Worm (Caenorhabditis elegans) whole organism, L3 larva: ENCODE measurements around the gene hda-2.
A peak's percentile ranks its signal among the peaks of the same experiment; 100 is the strongest.

ENCODE experiments used
- R02D3.7 ChIP-seq: fragments of 150-350 bp; optimal IDR thresholded peaks from 2 replicates; lab custom pipeline; 2014; ENCODE audit warnings: missing biosample characterization, missing genetic modification characterization
- ZK546.5 ChIP-seq: sonication (generic microtip); optimal IDR thresholded peaks from 2 replicates; lab custom pipeline; 2017; ENCODE audit warnings: missing biosample characterization, missing genetic modification characterization
- ceh-16 ChIP-seq: sonication (generic microtip); optimal IDR thresholded peaks from 2 replicates; lab custom pipeline; 2017; ENCODE audit warnings: missing biosample characterization, missing genetic modification characterization
- ceh-28 ChIP-seq: fragments of 150-350 bp; optimal IDR thresholded peaks from 2 replicates; lab custom pipeline; 2014; ENCODE audit warnings: missing biosample characterization, missing genetic modification reagents, missing genetic modification characterization
- ceh-9 ChIP-seq: sonication (generic microtip); optimal IDR thresholded peaks from 2 replicates; lab custom pipeline; 2018; ENCODE audit warnings: missing biosample characterization, missing genetic modification characterization
- daf-12 ChIP-seq: fragments of 150-350 bp; optimal IDR thresholded peaks from 2 replicates; lab custom pipeline; 2014; ENCODE audit warnings: missing biosample characterization, missing genetic modification reagents, missing genetic modification characterization
- egl-27 ChIP-seq: sonication (generic microtip); optimal IDR thresholded peaks from 4 replicates; lab custom pipeline; 2017; ENCODE audit warnings: missing biosample characterization, missing genetic modification reagents, missing genetic modification characterization
- elt-1 ChIP-seq: fragments of 150-350 bp; optimal IDR thresholded peaks from 2 replicates; lab custom pipeline; 2014; ENCODE audit warnings: missing biosample characterization, missing genetic modification characterization
- elt-2 ChIP-seq: sonication (generic microtip); optimal IDR thresholded peaks from 2 replicates; lab custom pipeline; 2016; ENCODE audit warnings: missing genetic modification reagents, mild to moderate bottlenecking, missing genetic modification characterization, missing compliant biosample characterization
- eor-1 ChIP-seq, 2 experiments: fragments of 150-350 bp; optimal IDR thresholded peaks; 2 replicates each; lab custom pipeline; 2014 to 2018; ENCODE audit warnings: missing biosample characterization in 2 of 2, missing genetic modification characterization in 2 of 2
- fos-1 ChIP-seq: fragments of 150-350 bp; optimal IDR thresholded peaks from 2 replicates; lab custom pipeline; 2014; ENCODE audit warnings: missing biosample characterization, missing genetic modification characterization
- hmg-11 ChIP-seq: sonication (generic microtip); optimal IDR thresholded peaks from 2 replicates; lab custom pipeline; 2016; ENCODE audit warnings: missing genetic modification characterization, missing compliant biosample characterization
- lin-15B ChIP-seq: fragments of 150-350 bp; optimal IDR thresholded peaks from 2 replicates; lab custom pipeline; 2014; ENCODE audit warnings: missing biosample characterization, missing genetic modification characterization
- lin-39 ChIP-seq: fragments of 150-350 bp; optimal IDR thresholded peaks from 2 replicates; lab custom pipeline; 2018; ENCODE audit warnings: missing biosample characterization, missing genetic modification reagents, missing genetic modification characterization
- lsy-12 ChIP-seq: sonication (generic microtip); optimal IDR thresholded peaks from 2 replicates; lab custom pipeline; 2016; ENCODE audit warnings: mild to moderate bottlenecking, missing genetic modification characterization, missing compliant biosample characterization
- nfya-1 ChIP-seq: sonication (generic microtip); optimal IDR thresholded peaks from 2 replicates; lab custom pipeline; 2017; ENCODE audit warnings: missing genetic modification characterization, mild to moderate bottlenecking, missing compliant biosample characterization, antibody characterized with exemption, moderate library complexity; ENCODE audit not compliant: insufficient read depth
- nhr-11 ChIP-seq: fragments of 150-350 bp; optimal IDR thresholded peaks from 2 replicates; lab custom pipeline; 2014; ENCODE audit warnings: missing biosample characterization, missing genetic modification characterization
- nhr-12 ChIP-seq: fragments of 150-350 bp; optimal IDR thresholded peaks from 2 replicates; lab custom pipeline; 2014; ENCODE audit warnings: missing biosample characterization, missing genetic modification characterization
- nhr-23 ChIP-seq: fragments of 150-350 bp; optimal IDR thresholded peaks from 2 replicates; lab custom pipeline; 2014; ENCODE audit warnings: missing biosample characterization, missing genetic modification reagents, missing genetic modification characterization
- nhr-237 ChIP-seq: fragments of 150-350 bp; optimal IDR thresholded peaks from 2 replicates; lab custom pipeline; 2014; ENCODE audit warnings: missing biosample characterization, missing genetic modification characterization
- nhr-25 ChIP-seq: sonication (generic microtip); optimal IDR thresholded peaks from 2 replicates; lab custom pipeline; 2017; ENCODE audit warnings: missing biosample characterization, missing genetic modification characterization
- nhr-43 ChIP-seq: sonication (generic microtip); optimal IDR thresholded peaks from 2 replicates; lab custom pipeline; 2016; ENCODE audit warnings: mild to moderate bottlenecking, missing genetic modification characterization, missing compliant biosample characterization; ENCODE audit not compliant: poor library complexity, severe bottlenecking
- nhr-76 ChIP-seq: fragments of 150-350 bp; sonication (generic microtip); optimal IDR thresholded peaks from 5 replicates; lab custom pipeline; 2014; ENCODE audit warnings: missing biosample characterization, missing genetic modification characterization
- nhr-77 ChIP-seq: fragments of 150-350 bp; optimal IDR thresholded peaks from 2 replicates; lab custom pipeline; 2014; ENCODE audit warnings: missing biosample characterization, missing genetic modification characterization
- pha-4 ChIP-seq: fragments of 150-350 bp; optimal IDR thresholded peaks from 2 replicates; lab custom pipeline; 2014; ENCODE audit warnings: missing biosample characterization, missing genetic modification reagents, missing genetic modification characterization
- pqm-1 ChIP-seq: fragments of 150-350 bp; optimal IDR thresholded peaks from 2 replicates; lab custom pipeline; 2017; ENCODE audit warnings: missing biosample characterization, missing genetic modification characterization, inconsistent platforms
- sea-2 ChIP-seq: fragments of 150-350 bp; sonication (generic microtip); optimal IDR thresholded peaks from 4 replicates; lab custom pipeline; 2014; ENCODE audit warnings: missing biosample characterization, missing genetic modification reagents, missing genetic modification characterization
- skn-1 ChIP-seq: fragments of 150-350 bp; optimal IDR thresholded peaks from 2 replicates; lab custom pipeline; 2014; ENCODE audit warnings: missing biosample characterization, missing genetic modification characterization
- snpc-4 ChIP-seq: fragments of 150-350 bp; optimal IDR thresholded peaks from 2 replicates; lab custom pipeline; 2014; ENCODE audit warnings: missing biosample characterization, missing genetic modification characterization
- tbx-2 ChIP-seq: sonication (generic microtip); optimal IDR thresholded peaks from 2 replicates; lab custom pipeline; 2016; ENCODE audit warnings: mild to moderate bottlenecking, missing genetic modification characterization, missing compliant biosample characterization
- unc-39 ChIP-seq: sonication (generic microtip); optimal IDR thresholded peaks from 4 replicates; lab custom pipeline; 2017; ENCODE audit warnings: missing biosample characterization, missing genetic modification characterization
- unc-62 ChIP-seq: fragments of 150-350 bp; sonication (generic microtip); optimal IDR thresholded peaks from 4 replicates; lab custom pipeline; 2014; ENCODE audit warnings: missing biosample characterization, missing genetic modification reagents, missing genetic modification characterization
- zag-1 ChIP-seq: fragments of 150-350 bp; optimal IDR thresholded peaks from 2 replicates; lab custom pipeline; 2014; ENCODE audit warnings: missing biosample characterization, missing genetic modification characterization
- ztf-11 ChIP-seq: fragments of 150-350 bp; optimal IDR thresholded peaks from 2 replicates; lab custom pipeline; 2014; ENCODE audit warnings: missing biosample characterization, missing genetic modification characterization
- ztf-4 ChIP-seq: fragments of 150-350 bp; optimal IDR thresholded peaks from 2 replicates; lab custom pipeline; 2014; ENCODE audit warnings: missing biosample characterization, missing genetic modification characterization

The hda-2 gene

DNA sequence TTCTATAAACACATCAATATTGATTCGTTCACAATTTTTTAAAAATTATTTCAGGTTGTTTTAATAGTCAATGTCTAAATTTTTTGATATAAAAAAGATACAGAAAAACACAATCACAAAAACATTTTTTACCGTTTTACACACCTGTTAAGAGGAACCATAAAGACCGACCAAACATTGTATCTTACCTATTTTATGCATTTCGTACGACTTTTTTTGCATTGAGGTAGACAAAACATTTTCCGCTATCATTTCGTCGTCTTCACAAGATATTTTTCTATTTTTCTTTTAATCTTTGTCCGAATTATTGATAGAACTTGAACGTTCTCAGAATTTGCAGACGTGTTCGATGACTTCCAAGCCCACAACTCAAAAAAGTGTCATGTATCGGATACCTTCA lies 14.0 kb downstream of the hda-2 start, which contains the start of gene glna-2:
Gene glna-2 (plus strand): TSS at position 301 of the 400 bp plus-strand sequence.
- no peak for TF ChIP-seq unc-39
- no peak for TF ChIP-seq nhr-25
- no peak for TF ChIP-seq nhr-23 (tag; lab: Kevin White, UChicago)
- no peak for TF ChIP-seq ZK546.5 (tag; lab: Kevin White, UChicago)
- TF ChIP-seq zag-1 (tag; lab: Kevin White, UChicago): no peak
- TF ChIP-seq nhr-12 (tag; lab: Kevin White, UChicago): no peak
- TF ChIP-seq tbx-2: no peak
- no peak for TF ChIP-seq nhr-77 (tag; lab: Kevin White, UChicago)
- TF ChIP-seq nhr-11 (tag; lab: Kevin White, UChicago): no peak

DNA sequence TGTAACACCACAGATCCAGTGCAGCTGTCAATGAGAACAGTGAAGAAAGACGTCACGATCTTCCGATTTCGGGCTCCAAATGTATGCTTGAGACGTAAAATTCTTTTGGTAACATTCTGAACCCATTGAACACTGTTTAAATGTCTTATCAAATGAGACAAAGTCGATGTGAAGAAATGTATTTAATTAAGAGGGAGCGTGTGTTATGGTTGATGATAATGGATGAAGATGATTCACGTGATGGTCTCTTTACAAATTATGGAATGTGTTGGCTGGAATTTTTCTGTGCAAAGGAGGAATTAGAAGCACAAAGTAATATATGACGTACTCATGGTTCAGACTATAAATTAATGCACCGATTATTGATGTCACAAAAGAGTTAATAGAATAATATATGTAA lies 15.4 kb downstream of the hda-2 start:
- TF ChIP-seq elt-2: peak; percentile 3
- peak; percentile 67 for TF ChIP-seq pqm-1 (tag; lab: Kevin White, UChicago)
- no peak for TF ChIP-seq nhr-43

DNA sequence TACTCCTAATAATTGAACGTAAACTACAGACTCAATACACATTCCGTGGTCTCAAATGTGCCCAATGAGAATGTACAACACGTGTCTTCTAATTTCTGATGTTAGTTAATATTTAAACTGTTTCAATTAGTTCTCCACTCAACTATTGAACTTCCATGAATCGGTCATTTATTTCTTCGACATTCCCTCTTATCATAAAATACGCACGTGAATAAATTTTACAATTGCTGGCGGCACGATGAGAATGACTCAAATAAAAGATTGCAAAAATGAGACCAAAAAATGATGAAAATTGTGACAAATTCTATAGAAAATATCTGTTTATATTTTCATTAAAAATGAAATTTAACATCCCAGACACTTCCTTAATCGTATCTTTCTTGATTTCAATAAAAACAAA lies 17.6 kb downstream of the hda-2 start:
- TF ChIP-seq nhr-237 (tag; lab: Kevin White, UChicago): no peak
- no peak for TF ChIP-seq nfya-1 (tag; lab: Kevin White, UChicago)
- no peak for TF ChIP-seq lsy-12 (tag; lab: Kevin White, UChicago)
- no peak for TF ChIP-seq nhr-77 (tag; lab: Kevin White, UChicago)
- TF ChIP-seq elt-2: peak; percentile 27
- peak; percentile 70 for TF ChIP-seq pqm-1 (tag; lab: Kevin White, UChicago)
- TF ChIP-seq ztf-11 (tag; lab: Kevin White, UChicago): no peak

DNA sequence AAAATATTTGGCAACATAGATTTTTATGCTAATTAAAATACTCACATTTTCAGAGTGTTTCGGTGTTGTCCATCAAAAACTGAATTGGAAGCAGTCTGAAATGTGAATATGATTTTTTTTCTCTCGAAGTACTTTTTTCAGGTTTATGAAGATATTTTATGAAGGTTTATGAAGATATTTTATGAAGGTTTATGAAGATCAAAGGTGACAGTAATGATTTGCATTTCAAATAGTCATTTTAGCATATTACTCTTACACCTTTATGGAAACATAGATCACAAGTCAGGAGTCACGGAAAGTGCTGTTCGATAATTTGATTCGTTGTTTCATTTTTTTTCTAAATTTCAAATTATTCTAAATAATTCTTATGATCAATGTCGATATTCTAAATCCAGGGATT lies 18.2 kb downstream of the hda-2 start, which contains the start of gene pgp-11:
Gene pgp-11 (minus strand): TSS at position 101 of the 400 bp plus-strand sequence.
- TF ChIP-seq egl-27 (tag; lab: Kevin White, UChicago): no peak
- no peak for TF ChIP-seq ceh-16 (tag; lab: Kevin White, UChicago)
- no peak for TF ChIP-seq lin-15B (tag; lab: Kevin White, UChicago)
- no peak for TF ChIP-seq fos-1
- TF ChIP-seq hmg-11 (tag; lab: Kevin White, UChicago): no peak
- no peak for TF ChIP-seq pha-4 (tag; lab: Kevin White, UChicago)
- TF ChIP-seq lin-39 (tag; lab: Kevin White, UChicago): no peak
- TF ChIP-seq ztf-11 (tag; lab: Kevin White, UChicago): no peak
- no peak for TF ChIP-seq nhr-76 (tag; lab: Kevin White, UChicago)

DNA sequence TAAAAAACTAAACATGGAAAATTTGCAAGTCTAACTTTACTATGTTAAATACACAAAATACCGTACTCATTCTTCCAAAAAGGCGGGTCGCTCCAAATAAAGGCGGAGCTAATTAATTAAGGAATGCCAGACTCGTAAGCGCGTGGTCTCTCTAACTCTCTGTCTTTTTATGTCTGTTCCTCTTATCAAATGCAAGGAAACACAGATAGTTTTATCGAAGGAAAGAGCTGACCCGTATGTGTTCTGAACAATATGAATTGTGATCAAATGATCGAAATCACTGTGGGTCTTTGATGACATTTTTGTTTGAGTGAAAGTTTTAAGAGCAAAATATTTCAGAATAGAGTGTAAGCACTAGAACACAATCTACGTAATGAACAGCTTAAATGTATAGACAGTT lies 20.9 kb downstream of the hda-2 start:
- TF ChIP-seq nhr-77 (tag; lab: Kevin White, UChicago): no peak
- TF ChIP-seq sea-2 (GFP tag; lab: Kevin White, UChicago): no peak
- peak; percentile 75 for TF ChIP-seq pqm-1 (tag; lab: Kevin White, UChicago)
- no peak for TF ChIP-seq ceh-9
- no peak for TF ChIP-seq eor-1 (tag; optimal IDR thresholded peaks at IDR 0.05; lab: Kevin White, UChicago)
- no peak for TF ChIP-seq ztf-4 (tag; lab: Kevin White, UChicago)
- TF ChIP-seq R02D3.7: no peak
- TF ChIP-seq elt-2: peak; percentile 86
- TF ChIP-seq ztf-11 (tag; lab: Kevin White, UChicago): no peak
- TF ChIP-seq snpc-4 (tag; lab: Kevin White, UChicago): no peak
- TF ChIP-seq pha-4 (tag; lab: Kevin White, UChicago): peak; percentile 13
- no peak for TF ChIP-seq nhr-11 (tag; lab: Kevin White, UChicago)

- TF ChIP-seq sea-2 (GFP tag; lab: Kevin White, UChicago): no peak
- TF ChIP-seq pqm-1 (tag; lab: Kevin White, UChicago): no peak
- no peak for TF ChIP-seq zag-1 (tag; lab: Kevin White, UChicago)
- TF ChIP-seq nfya-1 (tag; lab: Kevin White, UChicago): no peak
- TF ChIP-seq snpc-4 (tag; lab: Kevin White, UChicago): no peak
- TF ChIP-seq elt-1 (tag; lab: Kevin White, UChicago): no peak
- TF ChIP-seq skn-1: no peak
- no peak for TF ChIP-seq nhr-77 (tag; lab: Kevin White, UChicago)
- TF ChIP-seq nhr-25: no peak
- TF ChIP-seq unc-62: no peak
- TF ChIP-seq ceh-28 (tag; lab: Kevin White, UChicago): no peak
- no peak for TF ChIP-seq ZK546.5 (tag; lab: Kevin White, UChicago)
- TF ChIP-seq daf-12 (tag; lab: Kevin White, UChicago): no peak
- TF ChIP-seq, all 47 proteins: peak for 0
These were observed 31.1 kb downstream of the hda-2 start for ce11 chrII:7991279-7991678.
